Worm (Caenorhabditis elegans): ENCODE data around the gene tbc-8.

- TF ChIP-seq ama-1 (optimal IDR thresholded peaks at IDR 0.05), result no peak
- no peak for TF ChIP-seq lin-1 (GFP tag; IDR thresholded peaks at IDR 0.05)
- no peak for TF ChIP-seq daf-16 (GFP tag; optimal IDR thresholded peaks at IDR 0.05)
- no peak for TF ChIP-seq daf-16 (tag; optimal IDR thresholded peaks at IDR 0.05)
- TF ChIP-seq fkh-10 (GFP tag; optimal IDR thresholded peaks at IDR 0.05), result no peak
- TF ChIP-seq lin-15B (tag; optimal IDR thresholded peaks at IDR 0.05), result no peak
- no peak for TF ChIP-seq unc-62 (GFP tag; optimal IDR thresholded peaks at IDR 0.05 in 1 of 2)
- TF ChIP-seq unc-62 (tag; optimal IDR thresholded peaks at IDR 0.05), result no peak
- no peak for TF ChIP-seq mdl-1 (tag; optimal IDR thresholded peaks at IDR 0.05)
- TF ChIP-seq unc-39 (tag; optimal IDR thresholded peaks at IDR 0.05), result no peak
- TF ChIP-seq nhr-25 (tag; optimal IDR thresholded peaks at IDR 0.05; ENCODE audit: borderline replicate concordance, insufficient read depth), result no peak
- TF ChIP-seq lin-29 (GFP tag; IDR thresholded peaks at IDR 0.05), result no peak
Observed at ce11 chrIII:10320788-10321187, 44.0 kb upstream of the tbc-8 start, which contains the start of gene sas-7.

All from whole organism, L4 larva.